Worm (Caenorhabditis elegans): Measurements from ENCODE around the gene F26C11.4.

- TF ChIP-seq ztf-29 (GFP tag; IDR thresholded peaks at IDR 0.05) (no peak), flt-1 (GFP tag; IDR thresholded peaks at IDR 0.05) (no peak)
Measured at ce11 chrII:9937611-9938010, 21.5 kb upstream of the F26C11.4 start.
